Worm (Caenorhabditis elegans) whole organism, L4 larva: Measurements from ENCODE around the gene metl-18.
A peak's percentile ranks its signal among the peaks of the same experiment; 100 is the strongest.

Source experiments
- F10B5.3 ChIP-seq: sonication (generic microtip); optimal IDR thresholded peaks from 2 replicates; lab custom pipeline; 2016; ENCODE audit warnings: mild to moderate bottlenecking, missing genetic modification characterization, missing compliant biosample characterization
- R02D3.7 ChIP-seq: fragments of 150-350 bp; sonication (generic microtip); optimal IDR thresholded peaks from 3 replicates; lab custom pipeline; 2014; ENCODE audit warnings: missing biosample characterization, missing genetic modification characterization
- T26A8.4 ChIP-seq: fragments of 200-800 bp; sonication (Bioruptor generic); IDR thresholded peaks from 2 replicates; pipeline ENCODE4 v1.3.6; 2022; ENCODE audit warnings: missing genetic modification characterization, missing compliant biosample characterization
- Y105C5A.15 ChIP-seq: fragments of 200-800 bp; sonication (Bioruptor generic); IDR thresholded peaks from 2 replicates; pipeline ENCODE4 v1.3.6; 2022; ENCODE audit warnings: missing genetic modification characterization, missing compliant biosample characterization
- ZK546.5 ChIP-seq, 2 experiments: sonication (generic microtip); optimal IDR thresholded peaks; 2 replicates each; lab custom pipeline; 2017; ENCODE audit warnings: missing biosample characterization in 2 of 2, missing genetic modification characterization in 2 of 2
- aha-1 ChIP-seq: fragments of 150-350 bp; peaks from one replicate; lab custom pipeline; 2014; ENCODE audit warnings: missing biosample characterization, missing genetic modification characterization
- ama-1 ChIP-seq: fragments of 150-350 bp; optimal IDR thresholded peaks from 2 replicates; lab custom pipeline; 2014; ENCODE audit warnings: inconsistent platforms, mixed read lengths
- ceh-20 ChIP-seq: fragments of 200-800 bp; sonication (Bioruptor generic); IDR thresholded peaks from 2 replicates; pipeline ENCODE4 v1.3.6; 2022; ENCODE audit warnings: missing genetic modification reagents, missing genetic modification characterization, missing compliant biosample characterization
- ces-1 ChIP-seq: fragments of 150-350 bp; sonication (generic microtip); optimal IDR thresholded peaks from 4 replicates; lab custom pipeline; 2014; ENCODE audit warnings: missing biosample characterization, missing genetic modification reagents, missing genetic modification characterization
- ctbp-1 ChIP-seq: fragments of 200-800 bp; sonication (Bioruptor generic); IDR thresholded peaks from 2 replicates; pipeline ENCODE4 v1.3.6; 2022; ENCODE audit warnings: missing genetic modification reagents, missing genetic modification characterization, missing compliant biosample characterization
- daf-12 ChIP-seq: fragments of 150-350 bp; optimal IDR thresholded peaks from 2 replicates; lab custom pipeline; 2014; ENCODE audit warnings: missing biosample characterization, missing genetic modification reagents, missing genetic modification characterization
- daf-16 ChIP-seq, 3 experiments: sonication (generic microtip); optimal IDR thresholded peaks; 2 replicates each; lab custom pipeline; 2016 to 2017; ENCODE audit warnings: missing genetic modification characterization in 3 of 3, missing genetic modification reagents in 3 of 3, mild to moderate bottlenecking in 2 of 3, missing compliant biosample characterization in 2 of 3, missing biosample characterization in 1 of 3, moderate library complexity in 1 of 3
- daf-19 ChIP-seq: fragments of 200-800 bp; sonication (Bioruptor generic); conservative IDR thresholded peaks from 2 replicates; pipeline ENCODE4 v1.3.6; 2022; ENCODE audit warnings: missing genetic modification characterization, missing compliant biosample characterization
- dpl-1 ChIP-seq: fragments of 150-350 bp; optimal IDR thresholded peaks from 2 replicates; lab custom pipeline; 2014; ENCODE audit warnings: missing biosample characterization, missing genetic modification reagents, missing genetic modification characterization
- fkh-10 ChIP-seq: fragments of 150-350 bp; optimal IDR thresholded peaks from 2 replicates; lab custom pipeline; 2014; ENCODE audit warnings: missing biosample characterization, missing genetic modification reagents, missing genetic modification characterization
- hif-1 ChIP-seq, 2 experiments: sonication (generic microtip); optimal IDR thresholded peaks; 2 replicates each; lab custom pipeline; 2016 to 2017; ENCODE audit warnings: missing compliant biosample characterization in 2 of 2, missing genetic modification characterization in 2 of 2, missing genetic modification reagents in 2 of 2, missing genotype in 2 of 2, mild to moderate bottlenecking in 1 of 2
- lin-38 ChIP-seq: fragments of 200-800 bp; sonication (Bioruptor generic); IDR thresholded peaks from 2 replicates; pipeline ENCODE4 v1.3.6; 2022; ENCODE audit warnings: missing genetic modification reagents, missing genetic modification characterization, missing compliant biosample characterization
- lin-39 ChIP-seq: fragments of 150-350 bp; optimal IDR thresholded peaks from 2 replicates; lab custom pipeline; 2014; ENCODE audit warnings: missing biosample characterization, missing genetic modification reagents, missing genetic modification characterization
- lir-3 ChIP-seq: sonication (generic microtip); optimal IDR thresholded peaks from 2 replicates; lab custom pipeline; 2016; ENCODE audit warnings: mild to moderate bottlenecking, missing genetic modification characterization, missing compliant biosample characterization
- mdt-29 ChIP-seq: fragments of 200-800 bp; sonication (Bioruptor generic); IDR thresholded peaks from 2 replicates; pipeline ENCODE4 v1.3.6; 2022; ENCODE audit warnings: missing genetic modification reagents, missing genetic modification characterization, missing compliant biosample characterization
- nhr-102 ChIP-seq: sonication (generic microtip); optimal IDR thresholded peaks from 2 replicates; lab custom pipeline; 2016; ENCODE audit warnings: mild to moderate bottlenecking, missing genetic modification characterization, moderate library complexity, missing compliant biosample characterization
- nhr-11 ChIP-seq: fragments of 150-350 bp; optimal IDR thresholded peaks from 2 replicates; lab custom pipeline; 2014; ENCODE audit warnings: missing biosample characterization, missing genetic modification characterization
- nhr-111 ChIP-seq: fragments of 200-800 bp; sonication (Bioruptor generic); optimal IDR thresholded peaks from 2 replicates; lab custom pipeline; 2018; ENCODE audit warnings: mild to moderate bottlenecking, missing genetic modification characterization, missing compliant biosample characterization
- nhr-28 ChIP-seq: fragments of 150-350 bp; optimal IDR thresholded peaks from 2 replicates; lab custom pipeline; 2014; ENCODE audit warnings: missing biosample characterization, missing genetic modification characterization
- nhr-41 ChIP-seq: fragments of 200-800 bp; sonication (Bioruptor generic); IDR thresholded peaks from 2 replicates; pipeline ENCODE4 v1.3.6; 2022; ENCODE audit warnings: missing genetic modification reagents, missing genetic modification characterization, missing compliant biosample characterization
- nhr-6 ChIP-seq: fragments of 150-350 bp; optimal IDR thresholded peaks from 2 replicates; lab custom pipeline; 2014; ENCODE audit warnings: missing biosample characterization, missing genetic modification characterization
- nhr-76 ChIP-seq: fragments of 150-350 bp; optimal IDR thresholded peaks from 2 replicates; lab custom pipeline; 2014; ENCODE audit warnings: missing biosample characterization, missing genetic modification characterization
- nhr-77 ChIP-seq: fragments of 150-350 bp; optimal IDR thresholded peaks from 2 replicates; lab custom pipeline; 2014; ENCODE audit warnings: missing biosample characterization, missing genetic modification characterization
- php-3 ChIP-seq: fragments of 200-800 bp; sonication (Bioruptor generic); IDR thresholded peaks from 2 replicates; pipeline ENCODE4 v1.3.6; 2022; ENCODE audit warnings: missing genetic modification reagents, missing genetic modification characterization, missing compliant biosample characterization
- rbr-2 ChIP-seq: sonication (generic microtip); optimal IDR thresholded peaks from 2 replicates; lab custom pipeline; 2016; ENCODE audit warnings: missing genotype, missing genetic modification characterization, missing compliant biosample characterization
- set-16 ChIP-seq: fragments of 200-800 bp; sonication (Bioruptor generic); IDR thresholded peaks from 2 replicates; pipeline ENCODE4 v1.3.6; 2022; ENCODE audit warnings: missing genetic modification reagents, missing genetic modification characterization, missing compliant biosample characterization
- snpc-1.2 ChIP-seq: fragments of 200-800 bp; sonication (Bioruptor generic); IDR thresholded peaks from 2 replicates; pipeline ENCODE4 v1.3.6; 2022; ENCODE audit warnings: missing genetic modification reagents, missing genetic modification characterization, missing compliant biosample characterization
- spr-1 ChIP-seq: sonication (generic microtip); optimal IDR thresholded peaks from 2 replicates; lab custom pipeline; 2016; ENCODE audit warnings: mild to moderate bottlenecking, missing genetic modification characterization, missing compliant biosample characterization
- unc-39 ChIP-seq: sonication (generic microtip); optimal IDR thresholded peaks from 2 replicates; lab custom pipeline; 2017; ENCODE audit warnings: missing biosample characterization, missing genetic modification characterization

The metl-18 gene

DNA sequence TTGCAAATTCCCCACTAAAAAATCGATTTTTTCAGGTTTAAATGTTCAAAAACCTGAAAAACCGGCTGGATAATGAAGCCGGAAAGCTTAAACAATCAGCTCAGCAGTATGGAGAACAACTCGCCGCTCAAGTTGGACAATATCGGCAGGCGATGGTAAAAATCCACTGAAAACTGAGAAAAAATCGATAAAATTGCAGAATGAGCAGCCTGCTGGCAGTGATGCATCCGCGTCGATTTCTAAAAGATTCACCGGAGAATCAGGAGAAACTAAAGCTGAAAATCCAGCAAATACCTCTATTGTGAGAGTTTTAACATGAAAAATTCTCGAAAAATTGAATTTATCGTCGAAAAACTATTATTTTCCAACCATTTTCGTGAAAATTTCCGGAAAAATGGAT is 20.0 kb upstream of the metl-18 start, which contains the start of gene golg-4:
golg-4 (plus strand) TSS at position 34 of the 400 bp plus-strand sequence.
- TF ChIP-seq ama-1 (lab: Kevin White, UChicago) (peak; percentile 35), T26A8.4 (peak; percentile 29; the same call in 1 of the 2 replicates), set-16 (GFP tag; lab: Robert Waterston, UW) (no peak), php-3 (GFP tag; lab: Robert Waterston, UW) (0 out of 2 replicates have a peak, but pooled peaks have one; percentile 12), unc-39 (tag; lab: Kevin White, UChicago) (no peak), mdt-29 (no peak), Y105C5A.15 (GFP tag; lab: Robert Waterston, UW) (no peak), spr-1 (tag; lab: Kevin White, UChicago) (no peak)

DNA sequence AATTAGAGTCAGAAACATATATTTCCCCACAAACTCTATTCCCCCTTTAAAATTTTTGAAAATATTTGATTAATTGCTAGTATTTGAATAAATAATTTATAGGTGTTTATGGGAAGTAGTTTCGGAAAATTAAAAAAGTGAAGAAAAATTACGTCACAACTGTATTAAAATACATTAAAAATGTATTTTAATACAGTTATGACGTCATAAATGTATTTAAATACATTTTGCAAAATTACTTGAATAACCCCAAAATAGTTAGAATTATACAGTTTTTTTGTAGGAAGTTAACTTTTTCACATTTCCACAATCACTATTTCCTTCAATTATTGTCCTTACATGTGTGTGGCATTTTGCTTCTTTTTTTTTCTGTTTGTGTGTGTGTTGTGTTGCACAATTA is 12.1 kb upstream of the metl-18 start:
- no peak for TF ChIP-seq nhr-76
- TF ChIP-seq aha-1 (tag; lab: Kevin White, UChicago) = peak; percentile 82

DNA sequence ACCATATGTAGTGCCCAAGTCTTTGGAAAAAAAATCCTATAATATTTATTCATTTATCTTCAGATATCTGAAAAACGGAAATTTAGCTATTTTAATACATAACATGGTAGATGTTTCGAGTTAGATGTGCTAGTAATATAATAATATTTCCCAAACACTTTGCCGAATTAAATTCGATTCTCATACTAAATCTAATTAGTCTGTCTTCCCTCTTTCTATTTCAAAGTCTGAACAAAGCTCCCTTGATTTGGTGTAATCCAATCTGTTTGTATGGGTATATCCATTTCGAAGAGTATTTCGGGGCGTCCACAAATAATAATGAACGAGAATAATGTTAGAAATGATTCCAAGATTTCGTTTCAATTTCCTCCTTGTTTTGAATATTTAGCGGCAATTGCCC is 11.1 kb upstream of the metl-18 start:
- TF ChIP-seq ces-1 (GFP tag; lab: Kevin White, UChicago) (peak; percentile 19), Y105C5A.15 (GFP tag; lab: Robert Waterston, UW) (no peak)

DNA sequence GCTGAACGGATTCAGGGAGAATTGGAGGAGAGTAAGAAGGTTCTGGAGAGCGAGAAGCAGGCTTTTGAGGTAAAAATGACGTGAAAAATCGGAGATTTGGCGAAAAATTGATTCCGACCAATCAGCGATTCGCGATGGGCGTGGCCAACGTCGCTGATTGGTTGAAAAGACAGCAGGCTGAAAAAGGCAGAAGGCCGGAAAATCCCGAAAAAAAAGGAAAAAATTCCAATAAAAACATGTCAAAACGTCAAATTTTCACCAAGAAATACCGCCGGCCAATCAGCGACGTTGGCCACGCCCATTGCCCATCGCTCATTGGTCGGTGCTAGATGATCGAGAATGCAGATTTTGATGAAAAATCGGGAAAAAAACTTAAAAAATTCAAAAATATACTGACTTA is 8.1 kb upstream of the metl-18 start:
- no peak for TF ChIP-seq nhr-111 (GFP tag; lab: Kevin White, UChicago)
- TF ChIP-seq nhr-76 = no peak
- TF ChIP-seq nhr-11 (tag; lab: Kevin White, UChicago) = no peak
- no peak for TF ChIP-seq ZK546.5 (tag; optimal IDR thresholded peaks at IDR 0.05; lab: Kevin White, UChicago)
- no peak for TF ChIP-seq daf-16 (GFP tag; optimal IDR thresholded peaks at IDR 0.05; lab: Kevin White, UChicago)
- no peak for TF ChIP-seq daf-16 (tag; optimal IDR thresholded peaks at IDR 0.05; lab: Kevin White, UChicago)
- TF ChIP-seq ces-1 (GFP tag; lab: Kevin White, UChicago) = no peak
- no peak for TF ChIP-seq daf-19
- no peak for TF ChIP-seq hif-1 (tag; optimal IDR thresholded peaks at IDR 0.05; lab: Kevin White, UChicago)
- no peak for TF ChIP-seq nhr-41 (GFP tag; lab: Robert Waterston, UW)
- no peak for TF ChIP-seq ceh-20 (GFP tag; lab: Robert Waterston, UW)
- no peak for TF ChIP-seq nhr-28
- no peak for TF ChIP-seq lin-38
- TF ChIP-seq ctbp-1 (GFP tag; lab: Robert Waterston, UW) = no peak
- TF ChIP-seq daf-12 (tag; lab: Kevin White, UChicago) = no peak
- no peak for TF ChIP-seq nhr-6 (tag; lab: Kevin White, UChicago)
- TF ChIP-seq lin-39 (tag; lab: Kevin White, UChicago) = no peak
- no peak for TF ChIP-seq snpc-1.2 (GFP tag; lab: Robert Waterston, UW)
- TF ChIP-seq rbr-2 (tag; lab: Kevin White, UChicago) = no peak
- no peak for TF ChIP-seq nhr-102 (tag; lab: Kevin White, UChicago)
- TF ChIP-seq R02D3.7 (tag; lab: Kevin White, UChicago) = no peak
- TF ChIP-seq, all 104 proteins: peak for 0

DNA sequence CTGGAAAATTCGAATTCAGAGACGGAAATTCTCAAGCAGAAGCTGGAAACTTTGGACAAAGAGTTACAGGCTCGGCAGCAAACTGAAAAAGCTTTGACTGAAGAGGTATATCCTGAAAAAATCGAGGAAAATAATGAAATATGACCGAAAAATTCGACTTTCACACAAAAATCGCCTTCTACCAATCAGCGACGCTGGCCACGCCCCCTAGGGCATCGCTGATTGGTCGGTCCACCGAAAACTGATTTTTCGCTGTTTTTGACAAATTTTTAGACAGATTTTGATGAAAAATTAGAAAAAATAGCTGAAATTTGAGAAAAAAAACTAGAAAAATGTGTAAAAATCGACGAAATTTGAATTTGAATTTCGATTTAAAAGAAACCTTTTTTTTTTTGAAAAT is 6.6 kb upstream of the metl-18 start:
- no peak for TF ChIP-seq nhr-77 (tag; lab: Kevin White, UChicago)
- no peak for TF ChIP-seq F10B5.3 (tag; lab: Kevin White, UChicago)
- no peak for TF ChIP-seq lir-3
- no peak for TF ChIP-seq dpl-1 (GFP tag; lab: Kevin White, UChicago)
- no peak for TF ChIP-seq rbr-2 (tag; lab: Kevin White, UChicago)
- no peak for TF ChIP-seq fkh-10 (GFP tag; lab: Kevin White, UChicago)
